Worm (Caenorhabditis elegans) whole organism, late embryonic: ENCODE measurements around the gene F53F8.7.

Source experiments
- C38D4.7 ChIP-seq: fragments of 200-800 bp; sonication (Bioruptor generic); optimal IDR thresholded peaks from 2 replicates; lab custom pipeline; 2018; ENCODE audit warnings: mild to moderate bottlenecking, missing genetic modification characterization, moderate library complexity, missing compliant biosample characterization
- K02D7.2 ChIP-seq: sonication (generic microtip); optimal IDR thresholded peaks from 2 replicates; lab custom pipeline; 2017; ENCODE audit warnings: mild to moderate bottlenecking, missing genetic modification characterization, missing compliant biosample characterization
- ahr-1 ChIP-seq: sonication (generic microtip); optimal IDR thresholded peaks from 2 replicates; lab custom pipeline; 2016; ENCODE audit warnings: missing genetic modification characterization, missing compliant biosample characterization
- ama-1 ChIP-seq: fragments of 150-350 bp; optimal IDR thresholded peaks from 2 replicates; lab custom pipeline; 2014
- ceh-14 ChIP-seq: sonication (generic microtip); optimal IDR thresholded peaks from 2 replicates; lab custom pipeline; 2016; ENCODE audit warnings: missing genotype, missing genetic modification characterization, missing compliant biosample characterization
- ceh-18 ChIP-seq: sonication (generic microtip); optimal IDR thresholded peaks from 2 replicates; lab custom pipeline; 2016; ENCODE audit warnings: missing genetic modification characterization, missing compliant biosample characterization
- ceh-19 ChIP-seq: fragments of 200-800 bp; sonication (Bioruptor generic); optimal IDR thresholded peaks from 2 replicates; lab custom pipeline; 2018; ENCODE audit warnings: mild to moderate bottlenecking, missing genetic modification characterization, missing compliant biosample characterization
- ceh-30 ChIP-seq: fragments of 150-350 bp; optimal IDR thresholded peaks from 2 replicates; lab custom pipeline; 2014; ENCODE audit warnings: missing biosample characterization, missing genetic modification characterization
- ceh-45 ChIP-seq: fragments of 200-800 bp; sonication (Bioruptor generic); IDR thresholded peaks from 2 replicates; pipeline ENCODE4 v1.3.6; 2022; ENCODE audit warnings: missing genetic modification reagents, missing genetic modification characterization, missing compliant biosample characterization
- ceh-48 ChIP-seq: sonication (generic microtip); optimal IDR thresholded peaks from 2 replicates; lab custom pipeline; 2016; ENCODE audit warnings: missing genetic modification characterization, inconsistent platforms, missing compliant biosample characterization
- ceh-9 ChIP-seq: sonication (generic microtip); optimal IDR thresholded peaks from 2 replicates; lab custom pipeline; 2016; ENCODE audit warnings: mild to moderate bottlenecking, missing genetic modification characterization, inconsistent platforms, missing compliant biosample characterization
- dmd-4 ChIP-seq: sonication (generic microtip); optimal IDR thresholded peaks from 2 replicates; lab custom pipeline; 2016; ENCODE audit warnings: borderline replicate concordance, missing genetic modification characterization, missing compliant biosample characterization
- dve-1 ChIP-seq: sonication (generic microtip); optimal IDR thresholded peaks from 2 replicates; lab custom pipeline; 2017; ENCODE audit warnings: antibody characterized with exemption, mild to moderate bottlenecking, missing genetic modification characterization, missing compliant biosample characterization
- elt-2 ChIP-seq: sonication (generic microtip); optimal IDR thresholded peaks from 2 replicates; lab custom pipeline; 2016; ENCODE audit warnings: missing genetic modification reagents, missing genetic modification characterization, missing compliant biosample characterization
- elt-4 ChIP-seq: sonication (generic microtip); optimal IDR thresholded peaks from 2 replicates; lab custom pipeline; 2016; ENCODE audit warnings: missing genetic modification characterization, missing compliant biosample characterization
- ets-4 ChIP-seq: sonication (generic microtip); optimal IDR thresholded peaks from 2 replicates; lab custom pipeline; 2016; ENCODE audit warnings: missing genetic modification characterization, missing compliant biosample characterization
- fax-1 ChIP-seq: sonication (generic microtip); optimal IDR thresholded peaks from 2 replicates; lab custom pipeline; 2016; ENCODE audit warnings: missing genotype, missing genetic modification characterization, missing compliant biosample characterization
- hlh-13 ChIP-seq: fragments of 200-800 bp; sonication (Bioruptor generic); optimal IDR thresholded peaks from 2 replicates; lab custom pipeline; 2018; ENCODE audit warnings: mild to moderate bottlenecking, missing genetic modification characterization, missing compliant biosample characterization
- hlh-30 ChIP-seq: sonication (generic microtip); optimal IDR thresholded peaks from 2 replicates; lab custom pipeline; 2017; ENCODE audit warnings: antibody characterized with exemption, missing genetic modification characterization, missing compliant biosample characterization; ENCODE audit not compliant: insufficient read depth
- hlh-6 ChIP-seq: sonication (generic microtip); optimal IDR thresholded peaks from 2 replicates; lab custom pipeline; 2016; ENCODE audit warnings: missing genotype, missing genetic modification characterization, missing compliant biosample characterization
- hlh-8 ChIP-seq: sonication (generic microtip); optimal IDR thresholded peaks from 2 replicates; lab custom pipeline; 2016; ENCODE audit warnings: missing genotype, missing genetic modification characterization, missing compliant biosample characterization
- lin-11 ChIP-seq: fragments of 200-800 bp; sonication (Bioruptor generic); optimal IDR thresholded peaks from 2 replicates; lab custom pipeline; 2018; ENCODE audit warnings: mild to moderate bottlenecking, missing genetic modification characterization, missing compliant biosample characterization
- madf-2 ChIP-seq: sonication (generic microtip); optimal IDR thresholded peaks from 2 replicates; lab custom pipeline; 2017; ENCODE audit warnings: missing genetic modification characterization, missing compliant biosample characterization
- mec-3 ChIP-seq: sonication (generic microtip); optimal IDR thresholded peaks from 2 replicates; lab custom pipeline; 2016; ENCODE audit warnings: borderline replicate concordance, missing genetic modification characterization, missing compliant biosample characterization
- nfya-1 ChIP-seq: sonication (generic microtip); optimal IDR thresholded peaks from 2 replicates; lab custom pipeline; 2017; ENCODE audit warnings: missing genetic modification characterization, mild to moderate bottlenecking, missing compliant biosample characterization, antibody characterized with exemption, moderate library complexity
- nhr-11 ChIP-seq: fragments of 150-350 bp; optimal IDR thresholded peaks from 2 replicates; lab custom pipeline; 2014; ENCODE audit warnings: missing biosample characterization, missing genetic modification characterization
- nhr-232 ChIP-seq: sonication (generic microtip); optimal IDR thresholded peaks from 2 replicates; lab custom pipeline; 2016; ENCODE audit warnings: missing genetic modification characterization, missing compliant biosample characterization
- odd-2 ChIP-seq: sonication (generic microtip); optimal IDR thresholded peaks from 2 replicates; lab custom pipeline; 2017; ENCODE audit warnings: antibody characterized with exemption, mild to moderate bottlenecking, missing genetic modification characterization, missing compliant biosample characterization
- pax-1 ChIP-seq: fragments of 150-350 bp; optimal IDR thresholded peaks from 2 replicates; lab custom pipeline; 2014; ENCODE audit warnings: missing biosample characterization, missing genetic modification characterization
- pha-2 ChIP-seq: sonication (generic microtip); optimal IDR thresholded peaks from 2 replicates; lab custom pipeline; 2017; ENCODE audit warnings: mild to moderate bottlenecking, missing genetic modification characterization, missing compliant biosample characterization
- pha-4 ChIP-seq: fragments of 150-350 bp; optimal IDR thresholded peaks from 2 replicates; lab custom pipeline; 2018; ENCODE audit warnings: missing biosample characterization, missing genetic modification reagents, missing genetic modification characterization
- pqm-1 ChIP-seq: sonication (generic microtip); optimal IDR thresholded peaks from 2 replicates; lab custom pipeline; 2016; ENCODE audit warnings: missing genetic modification characterization, missing compliant biosample characterization
- ref-2 ChIP-seq: sonication (generic microtip); optimal IDR thresholded peaks from 2 replicates; lab custom pipeline; 2016; ENCODE audit warnings: missing genetic modification characterization, missing compliant biosample characterization
- rnt-1 ChIP-seq: sonication (generic microtip); optimal IDR thresholded peaks from 2 replicates; lab custom pipeline; 2016; ENCODE audit warnings: missing genetic modification characterization, missing compliant biosample characterization
- sox-4 ChIP-seq: sonication (generic microtip); optimal IDR thresholded peaks from 2 replicates; lab custom pipeline; 2017; ENCODE audit warnings: mild to moderate bottlenecking, missing genetic modification characterization, inconsistent platforms, missing compliant biosample characterization
- tbx-7 ChIP-seq: sonication (generic microtip); optimal IDR thresholded peaks from 2 replicates; lab custom pipeline; 2016; ENCODE audit warnings: missing genotype, missing genetic modification characterization, missing compliant biosample characterization
- ttx-3 ChIP-seq: sonication (generic microtip); optimal IDR thresholded peaks from 2 replicates; lab custom pipeline; 2016; ENCODE audit warnings: missing genetic modification reagents, missing genetic modification characterization, missing compliant biosample characterization
- unc-3 ChIP-seq, 2 experiments: fragments of 200-800 bp in 1 of 2; sonication (Bioruptor generic) in 1 of 2; sonication (generic microtip) in 1 of 2; conservative IDR thresholded peaks in 1 of 2; optimal IDR thresholded peaks in 1 of 2; 2 replicates each; pipeline versions ENCODE4 v1.3.6 to Lab custom; 2016 to 2022; ENCODE audit warnings: missing compliant biosample characterization in 2 of 2, missing genetic modification characterization in 2 of 2, missing genetic modification reagents in 1 of 2
- unc-55 ChIP-seq: sonication (generic microtip); optimal IDR thresholded peaks from 2 replicates; lab custom pipeline; 2017; ENCODE audit warnings: missing biosample characterization, missing genetic modification reagents, missing genetic modification characterization
- zip-5 ChIP-seq: sonication (generic microtip); optimal IDR thresholded peaks from 2 replicates; lab custom pipeline; 2016; ENCODE audit warnings: missing genetic modification characterization, missing compliant biosample characterization
- ztf-16 ChIP-seq: sonication (generic microtip); optimal IDR thresholded peaks from 2 replicates; lab custom pipeline; 2017; ENCODE audit warnings: missing genetic modification characterization, missing compliant biosample characterization

F53F8.7 gene

DNA sequence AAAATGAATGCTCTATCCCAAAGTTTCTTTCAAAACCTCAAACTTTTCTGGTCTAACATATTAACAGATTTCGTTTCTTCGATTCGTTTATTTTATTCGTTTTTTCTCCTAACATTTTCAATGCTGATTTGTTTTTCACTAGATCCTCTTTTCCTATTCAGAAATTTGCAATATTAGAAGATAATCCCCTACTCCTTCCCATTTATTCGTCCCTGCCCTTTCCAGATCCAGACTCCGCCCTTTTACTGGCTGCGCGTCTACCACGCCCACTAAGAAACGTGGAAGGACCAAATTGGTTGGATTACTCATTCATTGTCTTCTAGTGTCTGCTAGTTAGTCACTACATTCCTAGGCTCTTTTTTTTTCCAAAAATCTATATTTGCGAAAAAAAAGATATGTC is 23.8 kb upstream of the F53F8.7 start, which contains the start of gene Y44A6C.2:
TSS of gene Y44A6C.2 (plus strand) at position 301 of the 400 bp plus-strand sequence.
- TF ChIP-seq rnt-1 (tag; lab: Kevin White, UChicago) (no peak), ets-4 (tag; lab: Kevin White, UChicago) (no peak), fax-1 (tag; lab: Kevin White, UChicago) (no peak), unc-3 (GFP tag; conservative IDR thresholded peaks at IDR 0.05; lab: Robert Waterston, UW) (no peak), unc-3 (tag; optimal IDR thresholded peaks at IDR 0.05; lab: Kevin White, UChicago) (no peak), ceh-9 (tag; lab: Kevin White, UChicago) (no peak), zip-5 (no peak), ceh-18 (tag; lab: Kevin White, UChicago) (no peak), mec-3 (tag; lab: Kevin White, UChicago) (no peak), odd-2 (no peak), ref-2 (tag; lab: Kevin White, UChicago) (no peak), lin-11 (tag; lab: Kevin White, UChicago) (no peak), nfya-1 (tag; lab: Kevin White, UChicago) (no peak), ttx-3 (tag; lab: Kevin White, UChicago) (no peak), madf-2 (tag; lab: Kevin White, UChicago) (no peak), ztf-16 (tag; lab: Kevin White, UChicago) (no peak), unc-55 (no peak)

DNA sequence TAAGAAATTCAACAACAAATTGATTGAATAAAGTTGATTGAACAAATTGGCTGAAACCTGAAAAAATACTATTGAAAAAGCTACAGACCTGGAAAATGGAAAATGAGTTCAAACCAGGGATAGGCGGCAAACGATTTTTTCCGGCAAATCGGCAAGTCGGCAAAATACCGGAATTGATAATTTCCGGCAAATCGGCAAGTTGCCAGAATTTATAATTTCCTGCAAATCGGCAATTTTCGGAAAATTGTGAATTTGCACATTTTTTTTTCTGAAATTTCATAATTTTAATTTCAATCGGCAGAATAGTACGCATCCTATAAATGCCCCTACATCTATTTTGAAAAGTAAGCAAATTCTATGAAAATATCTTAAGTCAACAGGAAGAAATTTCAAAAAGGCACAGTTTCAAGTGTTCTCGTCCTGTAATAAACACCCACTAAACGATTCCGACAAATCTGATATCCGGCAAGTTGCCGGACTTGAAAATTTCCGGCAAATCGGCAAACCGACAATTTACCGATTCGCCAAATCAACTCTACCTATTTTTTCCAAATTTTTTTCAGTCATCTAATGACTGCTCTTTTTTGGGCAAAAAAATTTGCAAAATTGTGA is 18.8 kb upstream of the F53F8.7 start:
- TF ChIP-seq ceh-9 (tag; lab: Kevin White, UChicago) (no peak), pha-4 (tag; lab: Kevin White, UChicago) (no peak), hlh-8 (tag; lab: Kevin White, UChicago) (no peak), K02D7.2 (tag; lab: Kevin White, UChicago) (no peak), ceh-19 (GFP tag; lab: Kevin White, UChicago) (no peak), nhr-11 (tag; lab: Kevin White, UChicago) (no peak), C38D4.7 (GFP tag; lab: Kevin White, UChicago) (no peak), ahr-1 (no peak), ceh-14 (tag; lab: Kevin White, UChicago) (no peak), tbx-7 (tag; lab: Kevin White, UChicago) (no peak), dmd-4 (tag; lab: Kevin White, UChicago) (no peak), rnt-1 (tag; lab: Kevin White, UChicago) (no peak), elt-2 (no peak), ztf-16 (tag; lab: Kevin White, UChicago) (no peak), hlh-30 (no peak)

DNA sequence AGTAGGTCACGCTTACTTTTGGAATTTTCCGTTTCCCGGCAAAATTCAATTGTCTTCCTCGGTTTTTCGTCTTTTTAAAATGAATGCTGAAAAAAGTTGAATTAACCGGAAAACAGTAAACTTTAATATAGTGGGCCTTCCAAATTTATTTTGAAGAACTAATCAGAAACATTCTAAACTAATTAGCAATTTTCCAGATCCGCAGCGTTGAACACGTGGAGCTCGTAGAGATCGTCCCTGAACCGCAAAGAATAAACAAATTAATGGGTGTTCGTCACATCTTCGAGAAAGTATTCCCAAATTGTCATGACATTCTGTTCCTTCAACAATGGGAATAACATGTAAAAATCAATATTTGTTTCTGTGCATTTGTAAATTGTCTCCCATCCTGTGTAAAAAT is 18.1 kb upstream of the F53F8.7 start:
- TF ChIP-seq ahr-1 (no peak), ceh-19 (GFP tag; lab: Kevin White, UChicago) (no peak), ceh-30 (tag; lab: Kevin White, UChicago) (no peak), hlh-8 (tag; lab: Kevin White, UChicago) (no peak), hlh-13 (GFP tag; lab: Kevin White, UChicago) (no peak), hlh-30 (no peak), ceh-48 (no peak), nhr-11 (tag; lab: Kevin White, UChicago) (no peak)

DNA sequence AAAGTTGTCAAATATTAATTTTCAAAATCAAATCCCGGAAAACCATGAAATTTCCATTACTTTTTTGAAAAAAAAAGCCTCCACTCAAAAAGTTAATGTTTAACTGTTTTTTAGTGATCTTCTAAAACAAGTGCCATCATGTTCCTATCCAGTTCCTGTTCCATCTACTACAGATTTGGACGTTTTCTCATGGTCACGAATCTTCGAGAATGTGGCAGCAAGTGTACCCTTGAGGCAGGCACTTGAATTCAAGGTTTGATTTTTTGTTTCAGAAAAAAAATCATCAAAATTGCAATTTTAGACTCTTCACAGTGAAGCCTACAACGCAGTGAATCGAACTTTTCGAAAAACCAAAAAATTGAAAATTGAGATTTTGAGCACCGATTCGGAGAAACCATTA is 16.3 kb upstream of the F53F8.7 start:
- TF ChIP-seq sox-4, result no peak
- TF ChIP-seq pqm-1 (tag; lab: Kevin White, UChicago), result no peak
- TF ChIP-seq elt-2, result no peak
- no peak for TF ChIP-seq elt-4 (tag; lab: Kevin White, UChicago)
- no peak for TF ChIP-seq pax-1 (tag; lab: Kevin White, UChicago)
- no peak for TF ChIP-seq ama-1
- no peak for TF ChIP-seq dve-1 (tag; lab: Kevin White, UChicago)
- TF ChIP-seq ceh-9 (tag; lab: Kevin White, UChicago), result no peak
- TF ChIP-seq ets-4 (tag; lab: Kevin White, UChicago), result no peak
- TF ChIP-seq ceh-30 (tag; lab: Kevin White, UChicago), result no peak
- TF ChIP-seq K02D7.2 (tag; lab: Kevin White, UChicago), result no peak
- no peak for TF ChIP-seq ceh-14 (tag; lab: Kevin White, UChicago)
- no peak for TF ChIP-seq hlh-6 (tag; lab: Kevin White, UChicago)
- TF ChIP-seq mec-3 (tag; lab: Kevin White, UChicago), result no peak
- no peak for TF ChIP-seq lin-11 (tag; lab: Kevin White, UChicago)
- TF ChIP-seq nhr-232 (tag; lab: Kevin White, UChicago), result no peak
- TF ChIP-seq hlh-8 (tag; lab: Kevin White, UChicago), result no peak
- TF ChIP-seq pha-2, result no peak
- no peak for TF ChIP-seq ref-2 (tag; lab: Kevin White, UChicago)
- TF ChIP-seq ceh-45 (GFP tag; lab: Robert Waterston, UW), result no peak
